Fruit fly (Drosophila melanogaster): ENCODE measurements around the gene lin-28.

- TF ChIP-seq CG8478 (optimal IDR thresholded peaks at IDR 0.05), result no peak
- TF ChIP-seq Dll (optimal IDR thresholded peaks at IDR 0.05), result no peak
These were observed 13.4 kb upstream of the lin-28 start for dm6 chr3L:5641120-5641519.

All from whole organism.